Worm (Caenorhabditis elegans) whole organism, L4/young adult: ENCODE results near the gene toca-2.
"Not testable (repeated sequence)": the region's sequence is repeated elsewhere in the genome, so short reads cannot be mapped to it uniquely, and the experiment has no call there.

ENCODE experiments used
- W03F9.2 ChIP-seq: fragments of 150-350 bp; optimal IDR thresholded peaks from 2 replicates; lab custom pipeline; 2014; ENCODE audit warnings: missing biosample characterization, missing genetic modification characterization
- dao-5 ChIP-seq: sonication (generic microtip); optimal IDR thresholded peaks from 2 replicates; lab custom pipeline; 2016; ENCODE audit warnings: missing genotype, missing genetic modification characterization, moderate library complexity, missing compliant biosample characterization
- him-1 ChIP-seq: sonication (generic microtip); optimal IDR thresholded peaks from 2 replicates; lab custom pipeline; 2016; ENCODE audit warnings: missing genotype, missing genetic modification reagents, missing genetic modification characterization, missing compliant biosample characterization

Gene toca-2

DNA sequence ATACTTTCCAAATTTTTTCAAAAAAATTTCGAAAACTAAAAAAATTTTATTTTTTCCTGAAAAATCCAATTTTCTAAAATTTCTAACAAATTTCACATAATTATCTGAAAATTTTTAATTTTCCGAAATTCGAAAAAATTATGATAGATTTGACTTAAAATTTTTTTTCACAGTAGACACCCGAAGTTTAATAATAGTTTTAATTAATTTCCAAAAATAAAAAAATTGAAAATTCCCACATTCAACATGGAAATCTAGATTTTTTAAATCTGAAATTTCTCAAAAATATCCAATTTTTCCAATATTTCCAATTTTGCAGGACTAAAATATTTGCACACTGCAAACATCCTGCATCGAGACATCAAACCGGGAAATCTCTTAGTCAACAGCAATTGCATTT lies 33.8 kb upstream of the toca-2 start:
- TF ChIP-seq him-1 (tag; lab: Kevin White, UChicago) (no peak), dao-5 (no peak), W03F9.2 (tag; lab: Kevin White, UChicago) (no peak)

- TF ChIP-seq W03F9.2 (tag; lab: Kevin White, UChicago) (no peak), him-1 (tag; lab: Kevin White, UChicago) (no peak), dao-5 (no peak)
Measured at ce11 chrIII:13722387-13723122, 33.1 kb upstream of the toca-2 start.

DNA sequence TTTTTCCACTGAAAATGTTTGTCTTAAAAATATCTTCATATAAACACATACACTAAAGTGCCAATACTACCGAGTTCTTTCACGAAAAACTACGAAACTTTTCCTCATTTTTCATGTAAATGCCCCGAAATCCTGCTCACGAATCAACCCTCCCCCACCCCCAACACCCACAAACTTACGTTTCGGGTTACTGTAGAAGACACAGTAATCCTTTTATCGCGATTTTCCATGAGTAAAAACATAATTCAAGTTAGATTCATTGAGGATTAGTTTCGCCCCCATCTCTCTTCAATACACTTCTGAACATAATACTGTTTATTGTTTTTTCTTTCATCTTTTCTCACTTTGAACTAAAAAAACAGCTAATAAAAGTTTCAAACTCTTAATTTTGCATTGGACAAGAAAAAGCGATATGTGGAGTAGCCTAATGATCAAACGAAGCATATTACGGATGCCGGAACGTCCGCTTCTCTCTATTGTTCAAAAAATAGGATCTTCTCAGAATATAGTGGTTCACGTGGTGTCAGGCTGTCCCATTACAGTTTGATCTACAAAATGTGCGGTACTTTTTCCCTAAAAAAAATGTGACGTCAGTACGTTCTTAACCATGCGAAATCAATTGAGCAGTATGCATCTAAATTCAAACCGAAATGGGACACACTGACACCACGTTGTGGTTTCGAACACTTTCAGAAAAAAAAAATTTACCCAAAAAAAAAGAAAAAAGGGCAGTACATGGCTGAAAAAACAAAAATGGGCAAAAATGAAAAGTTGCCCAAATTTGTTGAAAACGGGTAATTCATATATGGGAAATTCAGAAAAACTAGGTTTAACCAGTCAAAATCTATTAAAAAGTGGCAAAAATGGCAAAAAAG lies 31.4 kb upstream of the toca-2 start:
- TF ChIP-seq W03F9.2 (tag; lab: Kevin White, UChicago) = no peak
- TF ChIP-seq him-1 (tag; lab: Kevin White, UChicago) = peak; percentile 33

DNA sequence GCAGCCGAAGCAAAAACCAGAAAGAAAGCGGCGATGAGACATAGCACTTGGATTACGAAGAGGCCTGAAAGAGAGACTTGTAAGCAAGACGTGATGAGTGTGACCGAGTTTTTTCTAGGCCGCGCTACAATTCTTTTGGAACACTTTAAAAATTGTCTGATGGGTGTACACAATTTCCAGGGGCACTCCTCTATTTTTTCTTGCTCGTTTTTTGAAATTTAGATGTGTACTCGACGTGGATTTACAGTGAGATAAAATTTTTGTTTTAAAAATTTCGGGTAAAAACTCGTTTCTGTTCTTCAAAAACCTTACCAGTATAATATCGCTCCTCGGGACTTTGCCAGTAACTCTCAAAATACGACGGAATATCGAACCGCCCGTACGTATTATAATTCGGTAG lies 25.9 kb upstream of the toca-2 start:
- TF ChIP-seq dao-5 (no peak), W03F9.2 (tag; lab: Kevin White, UChicago) (no peak), him-1 (tag; lab: Kevin White, UChicago) (no peak)

DNA sequence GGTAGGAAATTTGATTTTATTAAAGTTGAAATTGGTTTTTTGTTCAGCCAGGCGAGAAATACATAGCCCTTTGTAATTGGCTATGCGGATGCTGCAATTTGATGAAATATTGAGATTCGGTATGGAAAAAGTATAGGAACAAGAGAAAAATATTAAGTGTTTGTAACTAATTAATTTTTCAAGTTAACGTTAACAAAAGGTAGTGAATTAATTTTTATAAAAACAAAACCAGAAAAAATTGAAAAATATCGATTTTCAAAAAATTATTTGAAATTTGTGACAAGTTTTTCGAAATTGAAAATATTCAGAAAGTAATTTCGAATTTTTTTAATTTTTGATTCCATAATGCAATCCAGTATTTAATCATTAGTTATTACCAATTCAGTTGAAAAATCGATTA lies 24.1 kb upstream of the toca-2 start, which contains the start of gene W06F12.2:
W06F12.2 (minus strand) TSS at position 101 of the 400 bp plus-strand sequence.
- TF ChIP-seq W03F9.2 (tag; lab: Kevin White, UChicago) = no peak

DNA sequence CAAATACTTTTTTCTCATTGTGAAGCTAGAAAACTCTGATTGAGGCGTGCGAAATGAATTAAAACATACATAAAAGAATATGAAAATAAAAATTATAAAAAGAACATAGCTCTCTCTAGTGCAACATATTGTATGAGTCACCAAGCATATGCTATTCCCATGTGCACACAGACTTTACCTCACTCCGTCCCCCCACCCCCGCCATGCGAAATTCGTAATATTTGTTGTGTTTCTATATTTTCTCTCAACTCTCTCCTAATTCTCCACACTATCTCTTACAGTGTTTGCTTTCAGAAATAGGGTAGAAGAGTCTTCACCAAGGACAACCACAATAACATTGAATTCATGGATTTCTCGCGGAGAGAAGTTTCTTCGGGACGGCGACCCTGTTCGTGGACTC lies 23.0 kb upstream of the toca-2 start:
- no peak for TF ChIP-seq dao-5
- no peak for TF ChIP-seq W03F9.2 (tag; lab: Kevin White, UChicago)
- no peak for TF ChIP-seq him-1 (tag; lab: Kevin White, UChicago)

- no peak for TF ChIP-seq him-1 (tag; lab: Kevin White, UChicago)
- no peak for TF ChIP-seq W03F9.2 (tag; lab: Kevin White, UChicago)
- no peak for TF ChIP-seq dao-5
Measured at ce11 chrIII:13733833-13734232, 21.9 kb upstream of the toca-2 start.

- TF ChIP-seq him-1 (tag; lab: Kevin White, UChicago) (no peak), W03F9.2 (tag; lab: Kevin White, UChicago) (no peak), dao-5 (no peak)
Measured at ce11 chrIII:13735008-13735407, 20.7 kb upstream of the toca-2 start, which contains the start of gene W06F12.3. Gene W06F12.3, plus strand, starts transcription at chrIII:13735030.

DNA sequence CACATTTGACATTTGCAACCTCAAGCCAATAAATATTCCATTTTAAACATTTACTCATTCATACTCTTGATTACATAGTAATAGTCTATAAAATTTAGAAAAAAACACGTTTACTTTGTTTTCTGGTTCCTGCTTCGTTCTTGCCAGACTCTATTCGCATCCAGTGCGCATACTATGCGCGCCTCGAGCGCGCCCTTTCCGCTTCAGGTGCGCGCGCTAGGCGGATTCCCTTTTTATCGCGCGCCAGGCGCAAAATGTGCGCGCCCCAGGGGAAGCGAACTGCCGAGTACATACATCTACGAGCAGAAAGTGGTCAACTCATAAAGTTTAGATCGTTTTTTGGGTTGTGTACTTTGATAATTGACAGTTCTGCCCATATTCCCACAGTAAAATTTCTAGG lies 14.3 kb upstream of the toca-2 start:
- TF ChIP-seq W03F9.2 (tag; lab: Kevin White, UChicago) (no peak), him-1 (tag; lab: Kevin White, UChicago) (no peak), dao-5 (no peak)

DNA sequence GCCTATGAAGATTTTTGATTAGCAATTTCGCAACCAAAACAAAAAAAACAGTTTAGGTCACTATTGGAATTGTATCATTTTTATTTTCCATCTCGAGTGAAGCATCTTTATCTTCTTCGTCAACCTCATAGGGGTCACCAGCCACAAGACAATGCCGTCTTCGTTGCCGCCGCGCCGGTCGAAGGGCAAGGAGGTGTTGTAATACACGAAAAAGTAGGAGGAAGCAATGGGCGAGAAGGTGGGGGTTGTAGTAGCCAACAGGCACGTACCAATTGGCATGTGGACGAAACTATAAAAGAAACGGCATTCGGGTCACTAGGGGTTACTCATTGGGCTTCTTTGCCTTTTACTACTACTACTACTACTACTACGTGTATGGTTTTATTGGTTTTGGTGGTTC lies 13.7 kb upstream of the toca-2 start:
- no peak for TF ChIP-seq him-1 (tag; lab: Kevin White, UChicago)
- TF ChIP-seq dao-5 = no peak
- no peak for TF ChIP-seq W03F9.2 (tag; lab: Kevin White, UChicago)

ce11 chrIII:13743922-13744321 lies 11.8 kb upstream of the toca-2 start, which contains the start of gene tyr-2:
Gene tyr-2, plus strand, starts transcription at chrIII:13744222.
- TF ChIP-seq W03F9.2 (tag; lab: Kevin White, UChicago) = no peak
- no peak for TF ChIP-seq him-1 (tag; lab: Kevin White, UChicago)
- TF ChIP-seq dao-5 = no peak

DNA sequence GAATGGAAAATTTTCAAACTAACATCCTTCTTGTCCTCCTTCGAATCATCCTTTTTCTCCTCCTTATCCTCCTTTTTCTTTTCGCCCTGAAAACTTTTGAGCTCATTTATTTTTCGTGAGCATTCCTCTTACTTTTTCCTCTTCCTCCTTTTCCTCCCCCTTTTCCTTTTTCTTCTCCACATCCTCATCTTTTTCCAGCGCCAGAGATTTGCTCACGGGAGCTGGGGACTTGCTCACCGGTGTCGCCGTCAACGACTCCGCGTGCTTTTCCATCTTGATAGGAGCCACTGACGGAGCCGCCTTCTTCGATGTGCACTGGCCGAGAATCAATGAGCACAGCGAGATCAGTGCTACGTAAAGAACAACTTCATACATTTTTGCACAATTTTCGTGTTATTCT lies 7.4 kb upstream of the toca-2 start, which contains the start of gene K08E3.2:
K08E3.2 (minus strand) TSS at position 375 of the 400 bp plus-strand sequence.
- no peak for TF ChIP-seq dao-5
- no peak for TF ChIP-seq him-1 (tag; lab: Kevin White, UChicago)
- TF ChIP-seq W03F9.2 (tag; lab: Kevin White, UChicago) = no peak

ce11 chrIII:13751144-13751543 lies 4.6 kb upstream of the toca-2 start, which contains the start of gene mlc-7:
Gene mlc-7, plus strand, starts transcription at chrIII:13751444.
- TF ChIP-seq W03F9.2 (tag; lab: Kevin White, UChicago); dao-5; him-1 (tag; lab: Kevin White, UChicago): not testable (repeated sequence)

- TF ChIP-seq him-1 (tag; lab: Kevin White, UChicago) (no peak), dao-5 (no peak), W03F9.2 (tag; lab: Kevin White, UChicago) (no peak)
Measured at ce11 chrIII:13759691-13760090, 4.0 kb downstream of the toca-2 start.
